Worm (Caenorhabditis elegans) whole organism, young adult: Measurements from ENCODE around the gene gpx-6.

Experiments used
- F57C9.4 ChIP-seq: sonication (generic microtip); optimal IDR thresholded peaks from 2 replicates; lab custom pipeline; 2017; ENCODE audit warnings: mild to moderate bottlenecking, missing genetic modification characterization, missing compliant biosample characterization
- Y95B8A.8 ChIP-seq: fragments of 200-800 bp; sonication (Bioruptor generic); IDR thresholded peaks from 2 replicates; pipeline ENCODE4 v1.3.6; 2022; ENCODE audit warnings: missing genetic modification reagents, missing genetic modification characterization, missing compliant biosample characterization
- ama-1 ChIP-seq, 3 experiments: fragments of 150-350 bp in 1 of 3; sonication (generic microtip) in 2 of 3; optimal IDR thresholded peaks; 2 replicates each; lab custom pipeline; 2014 to 2018; ENCODE audit warnings: missing biosample characterization in 2 of 3, missing genetic modification characterization in 2 of 3, missing genetic modification reagents in 2 of 3
- bed-2 ChIP-seq: fragments of 200-800 bp; sonication (Bioruptor generic); IDR thresholded peaks from 2 replicates; pipeline ENCODE4 v1.3.6; 2022; ENCODE audit warnings: missing genetic modification reagents, missing genetic modification characterization, missing compliant biosample characterization
- chd-7 ChIP-seq: sonication (generic microtip); optimal IDR thresholded peaks from 2 replicates; lab custom pipeline; 2016; ENCODE audit warnings: mild to moderate bottlenecking, missing genetic modification characterization, moderate library complexity, missing compliant biosample characterization
- die-1 ChIP-seq: sonication (generic microtip); optimal IDR thresholded peaks from 2 replicates; lab custom pipeline; 2016; ENCODE audit warnings: missing genotype, mild to moderate bottlenecking, missing genetic modification characterization, missing compliant biosample characterization
- efl-1 ChIP-seq: fragments of 150-350 bp; optimal IDR thresholded peaks from 2 replicates; lab custom pipeline; 2014; ENCODE audit warnings: missing biosample characterization, missing genetic modification reagents, missing genetic modification characterization
- lin-54 ChIP-seq: fragments of 200-800 bp; sonication (Bioruptor generic); optimal IDR thresholded peaks from 2 replicates; lab custom pipeline; 2018; ENCODE audit warnings: mild to moderate bottlenecking, missing genetic modification characterization, missing compliant biosample characterization
- snpc-4 ChIP-seq, 5 experiments: fragments of 150-350 bp in 1 of 5; sonication (generic microtip) in 4 of 5; optimal IDR thresholded peaks; 2 replicates each; lab custom pipeline; 2014 to 2018; ENCODE audit warnings: missing genetic modification characterization in 5 of 5, missing biosample characterization in 3 of 5, antibody characterized with exemption in 2 of 5, mild to moderate bottlenecking in 2 of 5, missing compliant biosample characterization in 2 of 5, missing genotype in 2 of 5, moderate library complexity in 2 of 5, missing genetic modification reagents in 1 of 5
- sptf-2 ChIP-seq: fragments of 200-800 bp; sonication (Bioruptor generic); optimal IDR thresholded peaks from 2 replicates; lab custom pipeline; 2018; ENCODE audit warnings: mild to moderate bottlenecking, missing genetic modification characterization, missing compliant biosample characterization
- unc-130 ChIP-seq: sonication (generic microtip); optimal IDR thresholded peaks from 2 replicates; lab custom pipeline; 2016; ENCODE audit warnings: missing genetic modification reagents, missing genetic modification characterization, missing compliant biosample characterization

- no peak for TF ChIP-seq unc-130 (GFP tag; lab: Kevin White, UChicago)
- TF ChIP-seq ama-1 (optimal IDR thresholded peaks at IDR 0.05; lab: Kevin White, UChicago), result no peak
- TF ChIP-seq ama-1 (GFP tag; optimal IDR thresholded peaks at IDR 0.05; lab: Kevin White, UChicago), result no peak
- no peak for TF ChIP-seq sptf-2
- TF ChIP-seq F57C9.4, result no peak
- no peak for TF ChIP-seq efl-1 (GFP tag; lab: Kevin White, UChicago)
- TF ChIP-seq chd-7 (tag; lab: Kevin White, UChicago), result no peak
- no peak for TF ChIP-seq snpc-4 (GFP tag; optimal IDR thresholded peaks at IDR 0.05; lab: Kevin White, UChicago)
- TF ChIP-seq snpc-4 (tag; optimal IDR thresholded peaks at IDR 0.05; lab: Kevin White, UChicago), result no peak
- TF ChIP-seq die-1 (tag; lab: Kevin White, UChicago), result no peak
- TF ChIP-seq Y95B8A.8 (GFP tag; lab: Robert Waterston, UW), result no peak
- no peak for TF ChIP-seq bed-2 (GFP tag; lab: Robert Waterston, UW)
- no peak for TF ChIP-seq lin-54 (GFP tag; lab: Kevin White, UChicago)
Measured at ce11 chrIV:8189667-8190066, 32.3 kb upstream of the gpx-6 start.
